Worm (Caenorhabditis elegans): ENCODE data around the gene aat-7.

aat-7 gene

ce11 chrII:1436715-1437114 lies 50.0 kb downstream of the aat-7 start:
- TF ChIP-seq madf-9 (GFP tag; conservative IDR thresholded peaks at IDR 0.05) (no peak), aha-1 (tag) (peak; percentile 96)

DNA sequence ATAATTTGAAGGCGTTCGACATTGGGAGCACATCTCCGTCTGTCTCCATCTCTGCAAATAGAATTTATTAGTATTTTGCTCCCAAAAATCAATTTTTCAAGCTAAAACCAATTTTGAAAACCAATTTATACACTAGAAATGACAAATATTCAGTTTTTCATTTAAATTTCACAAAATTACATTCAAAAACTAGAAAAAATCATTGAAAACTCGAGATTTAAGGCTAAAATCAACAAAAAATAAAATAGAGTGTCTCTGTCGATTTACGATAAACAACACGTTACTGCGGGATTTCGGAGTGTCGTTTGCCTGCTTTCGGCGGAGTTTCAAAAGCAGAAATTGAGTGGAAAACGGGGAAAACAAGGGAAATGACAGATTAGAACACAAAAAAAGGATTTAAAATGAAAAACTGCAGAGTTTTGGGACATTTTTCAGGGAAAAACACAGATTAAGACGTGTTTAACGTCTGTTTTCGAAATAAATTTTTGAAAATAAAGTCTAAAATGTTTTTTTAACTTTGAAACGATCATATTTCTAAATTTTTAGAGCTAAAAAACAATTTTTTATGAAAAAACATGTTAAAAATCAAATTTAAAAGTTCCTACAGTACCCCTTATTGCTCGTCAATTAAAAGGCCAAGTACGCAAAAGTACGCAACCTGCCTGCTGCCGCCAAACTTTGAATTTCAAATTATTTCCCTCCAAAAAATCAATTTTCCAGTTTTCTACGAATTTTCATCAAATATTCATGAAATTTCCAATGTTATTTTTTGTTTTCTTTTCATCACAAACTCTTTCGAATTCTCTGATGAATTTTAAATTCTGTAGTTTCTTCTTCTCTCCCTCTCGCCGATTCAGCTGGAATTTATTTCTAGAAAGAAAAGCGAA lies 51.0 kb downstream of the aat-7 start, which contains the start of gene nol-6:
TSS of gene nol-6 (minus strand) at position 51 of the 887 bp plus-strand sequence.
- no peak for TF ChIP-seq pha-4 (GFP tag; IDR thresholded peaks at IDR 0.05)
- no peak for TF ChIP-seq pha-4 (tag; optimal IDR thresholded peaks at IDR 0.05)
- peak; percentile 38 for TF ChIP-seq nhr-28 (tag; optimal IDR thresholded peaks at IDR 0.05)
- no peak for TF ChIP-seq lin-29 (GFP tag; IDR thresholded peaks at IDR 0.05)
- peak; percentile 95 for TF ChIP-seq Y48G9A.11 (GFP tag; IDR thresholded peaks at IDR 0.05)
- TF ChIP-seq zfp-2 (tag; optimal IDR thresholded peaks at IDR 0.05) = no peak
- peak; percentile 95 for TF ChIP-seq T20F7.1 (GFP tag; optimal IDR thresholded peaks at IDR 0.05)
- TF ChIP-seq Y75B8A.6 (GFP tag; IDR thresholded peaks at IDR 0.05) = no peak
- TF ChIP-seq lsy-2 (tag; optimal IDR thresholded peaks at IDR 0.05) = no peak
- TF ChIP-seq T26A8.4 (GFP tag; IDR thresholded peaks at IDR 0.05) = no peak
- TF ChIP-seq R02D3.7 (tag; optimal IDR thresholded peaks at IDR 0.05) = peak; percentile 75
- TF ChIP-seq dpl-1 (GFP tag; optimal IDR thresholded peaks at IDR 0.05) = peak; percentile 82
- no peak for TF ChIP-seq mdt-29 (GFP tag; IDR thresholded peaks at IDR 0.05)

DNA sequence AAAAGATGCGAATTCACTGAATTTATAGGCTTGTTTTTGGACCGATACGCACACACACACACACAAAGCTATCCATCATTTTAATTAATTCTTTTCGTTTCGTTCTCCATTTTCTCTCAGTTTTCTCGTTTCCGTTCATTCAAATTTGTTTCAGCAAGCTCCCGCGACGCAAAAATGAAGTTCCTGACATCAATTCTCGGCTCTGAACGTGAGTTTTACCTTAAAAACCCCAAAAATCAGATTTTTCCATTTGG lies 51.6 kb downstream of the aat-7 start, which contains the start of gene Y51H7C.3:
TSS of gene Y51H7C.3 (plus strand) at position 155 of the 254 bp plus-strand sequence.
- no peak for TF ChIP-seq dmd-9 (GFP tag; IDR thresholded peaks at IDR 0.05)
- TF ChIP-seq lim-7 (GFP tag; IDR thresholded peaks at IDR 0.05) = no peak
- no peak for TF ChIP-seq mxl-2 (GFP tag; conservative IDR thresholded peaks at IDR 0.05)
- no peak for TF ChIP-seq skn-1 (tag; optimal IDR thresholded peaks at IDR 0.05)
- TF ChIP-seq php-3 (GFP tag; IDR thresholded peaks at IDR 0.05) = no peak
- TF ChIP-seq lin-39 (tag; optimal IDR thresholded peaks at IDR 0.05) = no peak
- TF ChIP-seq F37D6.2 (tag; optimal IDR thresholded peaks at IDR 0.05) = no peak
- TF ChIP-seq F26F4.8 (GFP tag; conservative IDR thresholded peaks at IDR 0.05) = no peak
- TF ChIP-seq dve-1 (tag; optimal IDR thresholded peaks at IDR 0.05; ENCODE audit: insufficient read depth) = no peak
